Fruit fly (Drosophila melanogaster) whole organism, adult: ENCODE results near the gene Mvd.

Experiments used
- CG11617 ChIP-seq: fragments of 200-800 bp; sonication (Bioruptor generic); optimal IDR thresholded peaks from 2 replicates; lab custom pipeline; 2017; ENCODE audit warnings: mild to moderate bottlenecking, missing biosample characterization, missing genetic modification reagents, missing genetic modification characterization
- CG12768 ChIP-seq: fragments of 200-800 bp; sonication (Bioruptor generic); optimal IDR thresholded peaks from 2 replicates; lab custom pipeline; 2017; ENCODE audit warnings: missing biosample characterization, missing genetic modification characterization, mild to moderate bottlenecking, moderate library complexity, missing genetic modification reagents
- CG14711 ChIP-seq: fragments of 200-800 bp; sonication (Bioruptor generic); optimal IDR thresholded peaks from 2 replicates; lab custom pipeline; 2018; ENCODE audit warnings: missing biosample characterization, mild to moderate bottlenecking, missing genetic modification characterization, moderate library complexity
- CG1620 ChIP-seq: fragments of 200-800 bp; sonication (Bioruptor generic); optimal IDR thresholded peaks from 2 replicates; lab custom pipeline; 2016; ENCODE audit warnings: missing biosample characterization, missing genetic modification characterization
- CG33017 ChIP-seq: fragments of 200-800 bp; sonication (Bioruptor generic); optimal IDR thresholded peaks from 2 replicates; lab custom pipeline; 2018; ENCODE audit warnings: missing biosample characterization, mild to moderate bottlenecking, missing genetic modification characterization, moderate library complexity
- CG5204 ChIP-seq: fragments of 200-800 bp; sonication (Bioruptor generic); optimal IDR thresholded peaks from 2 replicates; lab custom pipeline; 2016; ENCODE audit warnings: missing biosample characterization, missing genetic modification characterization
- CG7045 ChIP-seq: fragments of 200-800 bp; sonication (Bioruptor generic); optimal IDR thresholded peaks from 2 replicates; lab custom pipeline; 2017; ENCODE audit warnings: missing biosample characterization, mild to moderate bottlenecking, missing genetic modification characterization
- CG7101 ChIP-seq: fragments of 200-800 bp; sonication (Bioruptor generic); optimal IDR thresholded peaks from 2 replicates; lab custom pipeline; 2018; ENCODE audit warnings: missing biosample characterization, mild to moderate bottlenecking, missing genetic modification characterization, moderate library complexity
- Clk ChIP-seq: fragments of 200-800 bp; sonication (Bioruptor generic); optimal IDR thresholded peaks from 2 replicates; lab custom pipeline; 2017; ENCODE audit warnings: missing biosample characterization, missing genetic modification characterization
- Crg-1 ChIP-seq: fragments of 200-800 bp; sonication (Bioruptor generic); optimal IDR thresholded peaks from 2 replicates; lab custom pipeline; 2016; ENCODE audit warnings: missing biosample characterization, missing genetic modification characterization
- Hr96 ChIP-seq: fragments of 200-800 bp; sonication (Bioruptor generic); optimal IDR thresholded peaks from 2 replicates; lab custom pipeline; 2016; ENCODE audit warnings: missing biosample characterization, missing genetic modification characterization
- Mnt ChIP-seq: fragments of 200-800 bp; sonication (Bioruptor generic); optimal IDR thresholded peaks from 2 replicates; lab custom pipeline; 2016; ENCODE audit warnings: missing biosample characterization, mild to moderate bottlenecking, missing genetic modification characterization
- bab1 ChIP-seq: fragments of 200-800 bp; sonication (Bioruptor generic); optimal IDR thresholded peaks from 3 replicates; lab custom pipeline; 2019; ENCODE audit warnings: missing biosample characterization, mild to moderate bottlenecking, missing genetic modification characterization, moderate library complexity
- cic ChIP-seq: fragments of 200-800 bp; sonication (Bioruptor generic); optimal IDR thresholded peaks from 2 replicates; lab custom pipeline; 2017; ENCODE audit warnings: missing biosample characterization, mild to moderate bottlenecking, missing genetic modification characterization, moderate library complexity
- cnc ChIP-seq, 2 experiments: fragments of >200 bp; optimal IDR thresholded peaks; 2 replicates each; lab custom pipeline; 2017
- kay ChIP-seq: fragments of 200-800 bp; sonication (Bioruptor generic); peaks from one replicate; lab custom pipeline; 2016; ENCODE audit warnings: missing biosample characterization, missing genetic modification characterization, borderline replicate concordance
- ovo ChIP-seq: fragments of 200-800 bp; sonication (Bioruptor generic); optimal IDR thresholded peaks from 2 replicates; lab custom pipeline; 2016; ENCODE audit warnings: missing biosample characterization, missing genetic modification characterization
- pad ChIP-seq: fragments of 200-800 bp; sonication (Bioruptor generic); optimal IDR thresholded peaks from 3 replicates; lab custom pipeline; 2017; ENCODE audit warnings: missing biosample characterization, missing genetic modification characterization, mild to moderate bottlenecking, moderate library complexity, missing genetic modification reagents
- tj ChIP-seq: fragments of 200-800 bp; sonication (Bioruptor generic); optimal IDR thresholded peaks from 3 replicates; lab custom pipeline; 2017; ENCODE audit warnings: missing biosample characterization, mild to moderate bottlenecking, missing genetic modification characterization, moderate library complexity
- toe ChIP-seq: fragments of 200-800 bp; sonication (Bioruptor generic); optimal IDR thresholded peaks from 2 replicates; lab custom pipeline; 2016; ENCODE audit warnings: missing biosample characterization, missing genetic modification characterization

The Mvd gene

dm6 chrX:15746682-15747196 lies 2.2 kb upstream of the Mvd start:
- TF ChIP-seq Clk (GFP tag; lab: Kevin White, UChicago) (no peak), Mnt (GFP tag; lab: Kevin White, UChicago) (peak; percentile 4), ovo (GFP tag; lab: Kevin White, UChicago) (no peak), kay (GFP tag; lab: Kevin White, UChicago) (peak; percentile 88)

DNA sequence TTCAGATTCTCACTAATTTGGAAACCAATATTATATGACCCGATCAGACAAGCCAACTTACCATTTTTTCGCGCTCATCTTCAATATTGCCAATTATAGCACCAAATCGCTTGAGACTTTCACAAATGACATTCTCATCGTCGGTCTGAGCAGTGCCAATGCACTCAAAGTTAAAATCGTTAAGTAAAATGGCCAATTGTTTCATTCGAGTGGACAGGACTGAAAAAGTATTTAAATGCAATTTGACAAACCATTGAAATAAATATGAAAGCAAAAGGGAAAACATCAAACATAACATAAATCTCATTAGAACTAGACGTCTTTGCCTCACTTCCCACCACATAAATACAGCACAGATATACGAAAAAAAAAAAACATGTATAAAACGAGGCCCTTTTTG lies 7.1 kb downstream of the Mvd start, which contains the start of gene CG8260:
Gene CG8260, plus strand, starts transcription at position 301 of the 400 bp plus-strand sequence.
- TF ChIP-seq bab1 (GFP tag; lab: Kevin White, UChicago) (no peak), cnc (optimal IDR thresholded peaks at IDR 0.05; lab: Kevin White, UChicago) (no peak), Hr96 (GFP tag; lab: Kevin White, UChicago) (no peak), CG12768 (GFP tag; lab: Kevin White, UChicago) (no peak), CG1620 (GFP tag; lab: Kevin White, UChicago) (no peak), toe (GFP tag; lab: Kevin White, UChicago) (no peak), CG33017 (tag; lab: Kevin White, UChicago) (no peak), CG11617 (GFP tag; lab: Kevin White, UChicago) (no peak), pad (no peak), ovo (GFP tag; lab: Kevin White, UChicago) (no peak), CG14711 (tag; lab: Kevin White, UChicago) (no peak), cic (GFP tag; lab: Kevin White, UChicago) (no peak)

DNA sequence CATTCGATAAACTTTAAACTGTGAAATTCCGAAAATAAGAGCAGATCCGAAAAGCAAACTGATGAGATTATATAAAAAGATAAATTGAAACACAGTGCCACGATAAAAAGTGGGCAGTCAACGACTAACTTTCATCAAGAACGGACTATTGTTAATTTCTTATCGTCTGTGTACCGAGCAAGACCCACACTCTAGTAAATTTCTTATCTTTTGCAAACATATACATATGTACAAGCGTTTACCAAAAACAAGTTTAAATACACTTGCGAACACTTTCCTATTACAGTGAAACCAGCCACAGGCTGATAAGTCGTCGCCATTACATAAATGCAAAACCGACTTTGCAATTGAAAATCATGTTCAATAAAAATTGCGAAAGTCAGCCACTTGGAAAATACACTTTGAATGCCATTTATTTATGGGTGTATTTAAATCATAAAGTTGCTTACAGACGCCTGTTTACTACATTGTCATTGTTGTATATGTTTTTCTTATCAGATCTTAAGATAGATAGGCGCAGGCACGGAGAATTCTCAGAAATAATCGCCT lies 9.8 kb downstream of the Mvd start:
- TF ChIP-seq CG1620 (GFP tag; lab: Kevin White, UChicago) (no peak), CG33017 (tag; lab: Kevin White, UChicago) (no peak), kay (GFP tag; lab: Kevin White, UChicago) (peak; percentile 47), pad (no peak), CG7101 (tag; lab: Kevin White, UChicago) (peak; percentile 32), cnc (optimal IDR thresholded peaks at IDR 0.05; lab: Kevin White, UChicago) (no peak), Crg-1 (peak; percentile 5), CG7045 (GFP tag; lab: Kevin White, UChicago) (no peak), bab1 (GFP tag; lab: Kevin White, UChicago) (no peak), CG5204 (no peak), CG12768 (GFP tag; lab: Kevin White, UChicago) (no peak), CG11617 (GFP tag; lab: Kevin White, UChicago) (no peak), Clk (GFP tag; lab: Kevin White, UChicago) (no peak), toe (GFP tag; lab: Kevin White, UChicago) (no peak), ovo (GFP tag; lab: Kevin White, UChicago) (no peak), cic (GFP tag; lab: Kevin White, UChicago) (peak; percentile 26), tj (no peak), Mnt (GFP tag; lab: Kevin White, UChicago) (peak; percentile 22), Hr96 (GFP tag; lab: Kevin White, UChicago) (no peak), CG14711 (tag; lab: Kevin White, UChicago) (no peak)

DNA sequence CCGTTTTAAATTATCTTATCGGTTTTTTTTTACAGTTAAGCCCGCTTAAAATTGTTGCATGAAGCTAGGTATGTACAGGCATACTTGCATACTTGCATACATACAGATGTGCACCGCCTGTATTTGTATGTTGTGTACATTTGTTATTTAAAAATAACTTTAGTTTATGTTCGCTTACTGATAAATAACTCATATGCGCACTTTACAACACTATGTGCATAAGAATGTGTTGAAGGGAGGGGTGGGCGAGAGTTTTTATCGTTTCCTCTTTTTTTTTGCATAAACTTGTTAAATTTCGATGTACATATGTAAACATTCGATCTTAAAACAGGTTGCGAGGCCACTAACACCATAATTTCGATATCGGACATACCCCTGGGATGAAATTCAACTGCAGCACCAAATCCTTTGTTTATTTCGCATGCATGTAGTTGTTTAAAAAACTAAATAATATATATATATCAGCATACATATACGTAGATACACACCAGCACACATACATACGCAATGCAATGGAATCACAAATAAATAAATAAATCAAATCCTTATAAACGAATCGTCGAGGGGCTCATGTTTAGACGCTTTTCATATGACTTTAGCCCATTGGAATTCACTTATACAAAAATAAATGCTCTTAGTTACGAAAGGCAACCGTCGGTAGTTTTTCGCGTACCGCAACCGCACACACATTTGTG lies 10.9 kb downstream of the Mvd start:
- TF ChIP-seq CG33017 (tag; lab: Kevin White, UChicago) (no peak), pad (no peak), tj (peak; percentile 27)

dm6 chrX:15760447-15761297 lies 11.7 kb downstream of the Mvd start, which contains the start of the genes Graf and mRpL3:
Gene Graf (minus strand): TSS chrX:15760733.
Gene mRpL3 (plus strand): TSS chrX:15761248.
- TF ChIP-seq bab1 (GFP tag; lab: Kevin White, UChicago) (peak; percentile 6), tj (no peak), kay (GFP tag; lab: Kevin White, UChicago) (peak; percentile 97), pad (peak; percentile 3)

DNA sequence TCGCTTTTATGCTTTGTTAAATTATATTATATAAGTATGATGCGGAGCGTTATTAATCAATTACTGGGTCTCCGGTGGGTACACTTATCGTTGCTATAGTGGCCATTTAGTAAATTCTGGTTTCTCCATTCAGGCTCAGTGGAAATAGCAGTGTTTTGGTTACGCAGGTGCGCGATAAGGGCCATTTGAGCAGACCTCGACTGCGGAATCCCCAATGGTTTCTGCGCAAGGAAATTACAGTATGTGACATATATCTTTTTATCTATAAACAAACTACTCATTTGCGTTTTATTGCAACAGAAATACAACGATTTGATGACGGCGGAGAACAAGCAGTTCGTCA lies 12.3 kb downstream of the Mvd start:
- TF ChIP-seq tj = no peak
- peak; percentile 45 for TF ChIP-seq kay (GFP tag; lab: Kevin White, UChicago)
- TF ChIP-seq Mnt (GFP tag; lab: Kevin White, UChicago) = peak; percentile 23
- no peak for TF ChIP-seq CG33017 (tag; lab: Kevin White, UChicago)
- no peak for TF ChIP-seq CG7045 (GFP tag; lab: Kevin White, UChicago)
